Worm (Caenorhabditis elegans) whole organism, L2 larva: ENCODE results near the gene lips-17.

Experiments
- F13H6.1 ChIP-seq: sonication (generic microtip); optimal IDR thresholded peaks from 2 replicates; lab custom pipeline; 2016; ENCODE audit warnings: missing genetic modification characterization, missing compliant biosample characterization
- alr-1 ChIP-seq: fragments of 150-350 bp; optimal IDR thresholded peaks from 2 replicates; lab custom pipeline; 2014; ENCODE audit warnings: missing biosample characterization, missing genetic modification characterization
- ceh-16 ChIP-seq: fragments of 150-350 bp; optimal IDR thresholded peaks from 2 replicates; lab custom pipeline; 2014; ENCODE audit warnings: missing biosample characterization, missing genetic modification characterization
- crh-2 ChIP-seq: sonication (generic microtip); optimal IDR thresholded peaks from 2 replicates; lab custom pipeline; 2017; ENCODE audit warnings: missing biosample characterization, missing genetic modification characterization
- mab-5 ChIP-seq: fragments of 150-350 bp; optimal IDR thresholded peaks from 2 replicates; lab custom pipeline; 2014; ENCODE audit warnings: missing biosample characterization, missing genetic modification characterization
- nhr-10 ChIP-seq: sonication (generic microtip); optimal IDR thresholded peaks from 2 replicates; lab custom pipeline; 2017; ENCODE audit warnings: missing biosample characterization, missing genetic modification characterization
- nhr-12 ChIP-seq: fragments of 150-350 bp; optimal IDR thresholded peaks from 2 replicates; lab custom pipeline; 2014; ENCODE audit warnings: missing biosample characterization, missing genetic modification characterization
- nhr-237 ChIP-seq: fragments of 150-350 bp; optimal IDR thresholded peaks from 2 replicates; lab custom pipeline; 2014; ENCODE audit warnings: missing biosample characterization, missing genetic modification characterization
- nhr-6 ChIP-seq: fragments of 150-350 bp; optimal IDR thresholded peaks from 2 replicates; lab custom pipeline; 2014; ENCODE audit warnings: missing biosample characterization, missing genetic modification characterization
- nhr-77 ChIP-seq: fragments of 150-350 bp; optimal IDR thresholded peaks from 2 replicates; lab custom pipeline; 2014; ENCODE audit warnings: missing biosample characterization, missing genetic modification characterization
- snpc-4 ChIP-seq: fragments of 150-350 bp; optimal IDR thresholded peaks from 2 replicates; lab custom pipeline; 2014; ENCODE audit warnings: missing biosample characterization, missing genetic modification characterization
- unc-39 ChIP-seq: fragments of 150-350 bp; optimal IDR thresholded peaks from 2 replicates; lab custom pipeline; 2014; ENCODE audit warnings: missing biosample characterization, missing genetic modification characterization
- unc-55 ChIP-seq: fragments of 150-350 bp; sonication (generic microtip); optimal IDR thresholded peaks from 3 replicates; lab custom pipeline; 2014; ENCODE audit warnings: missing biosample characterization, missing genetic modification reagents, missing genetic modification characterization
- ztf-11 ChIP-seq: sonication (generic microtip); optimal IDR thresholded peaks from 2 replicates; lab custom pipeline; 2017; ENCODE audit warnings: missing biosample characterization, missing genetic modification characterization

ce11 chrII:7651171-7651570 lies 43.1 kb downstream of the lips-17 start, which contains the start of gene pde-4:
- TF ChIP-seq nhr-12 (tag; lab: Kevin White, UChicago), result no peak
- no peak for TF ChIP-seq F13H6.1
- TF ChIP-seq nhr-10 (tag; lab: Kevin White, UChicago), result no peak
- TF ChIP-seq mab-5 (tag; lab: Kevin White, UChicago), result no peak
- no peak for TF ChIP-seq crh-2 (tag; lab: Kevin White, UChicago)
- no peak for TF ChIP-seq ceh-16 (tag; lab: Kevin White, UChicago)
- TF ChIP-seq nhr-237 (tag; lab: Kevin White, UChicago), result no peak
- no peak for TF ChIP-seq alr-1
- TF ChIP-seq snpc-4, result no peak
- TF ChIP-seq nhr-77 (tag; lab: Kevin White, UChicago), result no peak
- TF ChIP-seq ztf-11 (tag; lab: Kevin White, UChicago), result no peak
- no peak for TF ChIP-seq nhr-6 (tag; lab: Kevin White, UChicago)
- TF ChIP-seq unc-55 (GFP tag; lab: Kevin White, UChicago), result no peak
- no peak for TF ChIP-seq unc-39 (tag; lab: Kevin White, UChicago)
